Worm (Caenorhabditis elegans) whole organism, early embryonic: ENCODE data around the gene Y54G2A.36.

Experiments used
- B0310.2 ChIP-seq: sonication (generic microtip); optimal IDR thresholded peaks from 2 replicates; lab custom pipeline; 2016; ENCODE audit warnings: mild to moderate bottlenecking, missing genetic modification characterization, missing compliant biosample characterization
- F13C5.2 ChIP-seq: sonication (generic microtip); optimal IDR thresholded peaks from 2 replicates; lab custom pipeline; 2017; ENCODE audit warnings: mild to moderate bottlenecking, missing genetic modification characterization, inconsistent platforms, missing compliant biosample characterization
- aly-1 ChIP-seq: sonication (generic microtip); optimal IDR thresholded peaks from 2 replicates; lab custom pipeline; 2016; ENCODE audit warnings: missing genetic modification characterization, missing compliant biosample characterization
- ama-1 ChIP-seq: fragments of 150-350 bp; optimal IDR thresholded peaks from 2 replicates; lab custom pipeline; 2014
- ceh-13 ChIP-seq: fragments of 200-800 bp; sonication (Bioruptor generic); optimal IDR thresholded peaks from 2 replicates; lab custom pipeline; 2018; ENCODE audit warnings: mild to moderate bottlenecking, missing genetic modification characterization, missing compliant biosample characterization
- ceh-36 ChIP-seq: sonication (generic microtip); optimal IDR thresholded peaks from 2 replicates; lab custom pipeline; 2016; ENCODE audit warnings: missing genetic modification characterization, inconsistent platforms, missing compliant biosample characterization
- ets-7 ChIP-seq: sonication (generic microtip); optimal IDR thresholded peaks from 2 replicates; lab custom pipeline; 2016; ENCODE audit warnings: missing genotype, missing genetic modification characterization, missing compliant biosample characterization
- flt-1 ChIP-seq: fragments of 200-800 bp; sonication (Bioruptor generic); IDR thresholded peaks from 2 replicates; pipeline ENCODE4 v1.3.6; 2022; ENCODE audit warnings: missing genetic modification characterization, missing compliant biosample characterization
- hmbx-1 ChIP-seq: sonication (generic microtip); optimal IDR thresholded peaks from 2 replicates; lab custom pipeline; 2016; ENCODE audit warnings: mild to moderate bottlenecking, missing genetic modification characterization, missing compliant biosample characterization
- hmg-4 ChIP-seq: fragments of 200-800 bp; sonication (Bioruptor generic); optimal IDR thresholded peaks from 2 replicates; lab custom pipeline; 2018; ENCODE audit warnings: mild to moderate bottlenecking, missing genetic modification characterization, missing compliant biosample characterization
- hnd-1 ChIP-seq: sonication (generic microtip); optimal IDR thresholded peaks from 2 replicates; lab custom pipeline; 2016; ENCODE audit warnings: missing genetic modification characterization, missing compliant biosample characterization
- pes-1 ChIP-seq: fragments of 200-800 bp; sonication (Bioruptor generic); IDR thresholded peaks from 2 replicates; pipeline ENCODE4 v1.3.6; 2022; ENCODE audit warnings: missing genetic modification reagents, missing genetic modification characterization, missing compliant biosample characterization
- scrt-1 ChIP-seq: fragments of 200-800 bp; sonication (Bioruptor generic); IDR thresholded peaks from 2 replicates; pipeline ENCODE4 v1.3.6; 2022; ENCODE audit warnings: missing genetic modification characterization, missing compliant biosample characterization
- sea-1 ChIP-seq: fragments of 200-800 bp; sonication (Bioruptor generic); conservative IDR thresholded peaks from 2 replicates; pipeline ENCODE4 v1.3.6; 2022; ENCODE audit warnings: missing genetic modification characterization, missing compliant biosample characterization
- tbx-11 ChIP-seq: fragments of 200-800 bp; sonication (Bioruptor generic); IDR thresholded peaks from 2 replicates; pipeline ENCODE4 v1.3.6; 2022; ENCODE audit warnings: missing genetic modification characterization, missing compliant biosample characterization
- tbx-37 ChIP-seq: fragments of 200-800 bp; sonication (Bioruptor generic); conservative IDR thresholded peaks from 2 replicates; pipeline ENCODE4 v1.3.6; 2022; ENCODE audit warnings: missing genetic modification reagents, missing genetic modification characterization, missing compliant biosample characterization
- tra-4 ChIP-seq: sonication (generic microtip); optimal IDR thresholded peaks from 2 replicates; lab custom pipeline; 2017; ENCODE audit warnings: missing genetic modification characterization, missing compliant biosample characterization

Y54G2A.36 gene

ce11 chrIV:2864743-2865142, 32.8 kb upstream of the Y54G2A.36 start, which contains the start of gene Y54G2A.16:
TSS of gene Y54G2A.16 (minus strand) at chrIV:2864843.
- TF ChIP-seq F13C5.2 (tag; lab: Kevin White, UChicago) (no peak), sea-1 (GFP tag; lab: Robert Waterston, UW) (no peak), B0310.2 (tag; lab: Kevin White, UChicago) (no peak), pes-1 (GFP tag; lab: Robert Waterston, UW) (no peak), ceh-13 (no peak), aly-1 (tag; lab: Kevin White, UChicago) (no peak), scrt-1 (no peak), tra-4 (no peak), hmg-4 (GFP tag; lab: Kevin White, UChicago) (no peak), tbx-37 (GFP tag; lab: Robert Waterston, UW) (no peak), hnd-1 (tag; lab: Kevin White, UChicago) (no peak)

DNA sequence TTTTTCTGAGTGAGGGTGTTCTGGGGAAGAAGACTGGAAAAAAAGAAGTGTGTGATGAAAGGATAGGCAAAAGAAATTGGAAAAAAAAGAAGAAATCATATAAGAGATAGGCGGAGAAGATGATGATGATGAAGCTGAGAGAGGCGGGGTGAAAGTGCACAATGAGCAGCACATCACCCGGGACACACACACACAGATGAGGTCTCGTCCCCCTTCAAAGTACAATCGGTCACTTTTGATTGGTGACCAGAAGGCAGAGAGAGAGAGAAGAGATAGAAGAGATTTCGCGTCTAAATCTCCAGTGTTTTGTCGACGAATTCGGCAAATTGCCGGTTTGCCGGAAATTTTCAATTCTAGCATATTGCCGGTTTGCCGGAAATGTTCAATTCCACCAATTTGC, 12.2 kb upstream of the Y54G2A.36 start:
- TF ChIP-seq ets-7 (tag; lab: Kevin White, UChicago): no peak
- no peak for TF ChIP-seq tbx-37 (GFP tag; lab: Robert Waterston, UW)
- TF ChIP-seq hnd-1 (tag; lab: Kevin White, UChicago): no peak
- no peak for TF ChIP-seq flt-1
- TF ChIP-seq ama-1 (lab: Kevin White, UChicago): no peak
- TF ChIP-seq aly-1 (tag; lab: Kevin White, UChicago): no peak

DNA sequence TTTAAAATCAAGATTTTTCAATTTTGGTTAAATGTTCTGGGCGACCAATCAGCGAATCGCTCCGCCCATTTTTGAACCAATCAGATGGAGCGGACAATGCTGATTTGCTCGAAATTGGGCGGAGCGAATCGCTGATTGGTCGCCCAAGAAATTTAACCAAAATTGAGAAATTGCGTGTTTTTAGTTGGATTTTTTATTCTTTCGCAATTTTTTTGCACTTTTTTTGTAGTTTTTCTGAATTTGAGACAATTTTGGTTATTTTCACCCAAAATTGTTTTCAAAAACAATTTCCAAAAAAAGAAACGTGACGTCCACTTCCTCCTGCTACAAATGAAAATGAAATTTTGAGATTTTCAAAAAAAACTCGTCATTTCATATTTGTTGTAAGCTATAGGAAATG, 10.8 kb upstream of the Y54G2A.36 start, which contains the start of gene dml-1:
Gene dml-1 (plus strand): TSS at position 301 of the 400 bp plus-strand sequence.
- no peak for TF ChIP-seq flt-1
- no peak for TF ChIP-seq sea-1 (GFP tag; lab: Robert Waterston, UW)
- TF ChIP-seq pes-1 (GFP tag; lab: Robert Waterston, UW): no peak
- no peak for TF ChIP-seq hmbx-1 (tag; lab: Kevin White, UChicago)
- no peak for TF ChIP-seq tbx-11 (GFP tag; lab: Robert Waterston, UW)
- TF ChIP-seq hnd-1 (tag; lab: Kevin White, UChicago): no peak
- TF ChIP-seq B0310.2 (tag; lab: Kevin White, UChicago): no peak
- no peak for TF ChIP-seq aly-1 (tag; lab: Kevin White, UChicago)
- TF ChIP-seq ceh-13: no peak
- no peak for TF ChIP-seq hmg-4 (GFP tag; lab: Kevin White, UChicago)
- no peak for TF ChIP-seq ama-1 (lab: Kevin White, UChicago)
- no peak for TF ChIP-seq scrt-1
- TF ChIP-seq tbx-37 (GFP tag; lab: Robert Waterston, UW): no peak

DNA sequence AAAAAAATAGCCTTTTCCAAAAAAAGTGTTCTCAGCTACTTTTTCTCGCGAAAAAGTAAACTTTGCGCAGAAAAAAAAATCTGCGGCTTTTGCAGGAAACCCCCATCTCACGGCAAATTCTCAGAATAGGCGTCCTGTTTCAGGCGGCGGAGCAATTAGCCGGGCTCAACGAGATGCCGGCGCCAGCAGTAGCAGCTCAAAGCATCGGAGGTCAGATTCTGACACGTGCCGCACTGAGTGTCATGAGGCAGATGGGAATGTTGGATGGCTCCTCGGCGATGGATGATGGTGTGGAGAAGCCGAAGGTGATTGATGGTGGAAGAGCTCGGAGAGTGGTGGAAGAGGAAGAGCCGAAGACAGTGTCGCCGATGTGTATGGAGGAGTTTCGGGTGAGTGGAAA, 10.2 kb upstream of the Y54G2A.36 start:
- TF ChIP-seq aly-1 (tag; lab: Kevin White, UChicago) (no peak), ama-1 (lab: Kevin White, UChicago) (no peak), pes-1 (GFP tag; lab: Robert Waterston, UW) (no peak), B0310.2 (tag; lab: Kevin White, UChicago) (no peak), sea-1 (GFP tag; lab: Robert Waterston, UW) (no peak), flt-1 (no peak)

DNA sequence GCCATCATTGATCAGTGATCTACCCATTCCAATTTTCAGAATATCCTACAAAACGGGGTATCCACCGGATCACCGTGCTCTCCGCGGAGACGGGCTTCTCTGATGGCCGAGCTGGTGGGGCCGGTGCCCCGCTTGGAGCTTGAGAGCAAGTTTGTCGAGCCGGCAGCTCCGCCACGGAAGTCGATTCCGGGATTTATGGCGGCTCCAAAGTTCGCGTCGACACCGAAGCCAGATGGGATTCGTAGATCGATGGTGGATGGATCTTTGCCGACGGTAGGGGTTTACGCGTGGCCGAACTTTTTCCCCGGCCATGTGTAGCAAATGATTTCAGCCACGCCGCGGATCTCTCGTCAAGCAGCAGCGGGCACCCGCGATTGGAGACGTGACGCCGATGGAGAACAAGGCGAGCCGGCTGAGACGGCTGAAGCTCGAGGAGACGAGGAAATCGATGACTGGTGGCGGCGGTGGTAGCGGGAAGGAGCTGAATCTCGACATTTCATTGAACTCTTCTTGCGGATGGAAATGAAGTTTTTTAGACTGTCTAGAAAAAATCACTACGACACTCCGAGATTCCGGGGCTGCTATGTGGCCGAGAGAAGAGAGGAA, 8.9 kb upstream of the Y54G2A.36 start:
- no peak for TF ChIP-seq aly-1 (tag; lab: Kevin White, UChicago)
- no peak for TF ChIP-seq hmg-4 (GFP tag; lab: Kevin White, UChicago)
- no peak for TF ChIP-seq ets-7 (tag; lab: Kevin White, UChicago)
- no peak for TF ChIP-seq scrt-1
- TF ChIP-seq tra-4: no peak
- TF ChIP-seq flt-1: no peak
- TF ChIP-seq tbx-11 (GFP tag; lab: Robert Waterston, UW): no peak
- TF ChIP-seq hmbx-1 (tag; lab: Kevin White, UChicago): no peak
- TF ChIP-seq pes-1 (GFP tag; lab: Robert Waterston, UW): no peak
- no peak for TF ChIP-seq B0310.2 (tag; lab: Kevin White, UChicago)
- no peak for TF ChIP-seq ceh-13
- TF ChIP-seq hnd-1 (tag; lab: Kevin White, UChicago): no peak
- no peak for TF ChIP-seq ceh-36 (tag; lab: Kevin White, UChicago)
- TF ChIP-seq sea-1 (GFP tag; lab: Robert Waterston, UW): no peak
- no peak for TF ChIP-seq F13C5.2 (tag; lab: Kevin White, UChicago)
- no peak for TF ChIP-seq ama-1 (lab: Kevin White, UChicago)
- no peak for TF ChIP-seq tbx-37 (GFP tag; lab: Robert Waterston, UW)

ce11 chrIV:2890401-2890952, 7.0 kb upstream of the Y54G2A.36 start, which contains the start of the genes nprt-1 and dib-1:
TSS of gene nprt-1 (minus strand) at chrIV:2890451.
TSS of gene dib-1 (plus strand) at chrIV:2890882.
- peak; percentile 21 for TF ChIP-seq F13C5.2 (tag; lab: Kevin White, UChicago)
- no peak for TF ChIP-seq pes-1 (GFP tag; lab: Robert Waterston, UW)

ce11 chrIV:2891535-2892233, 5.8 kb upstream of the Y54G2A.36 start:
- TF ChIP-seq scrt-1: no peak
- TF ChIP-seq ceh-36 (tag; lab: Kevin White, UChicago): no peak
- TF ChIP-seq pes-1 (GFP tag; lab: Robert Waterston, UW): no peak
- TF ChIP-seq tbx-11 (GFP tag; lab: Robert Waterston, UW): no peak
- TF ChIP-seq hnd-1 (tag; lab: Kevin White, UChicago): no peak
- no peak for TF ChIP-seq ceh-13
- TF ChIP-seq tbx-37 (GFP tag; lab: Robert Waterston, UW): no peak
- TF ChIP-seq ama-1 (lab: Kevin White, UChicago): no peak
- no peak for TF ChIP-seq sea-1 (GFP tag; lab: Robert Waterston, UW)
- no peak for TF ChIP-seq tra-4
- no peak for TF ChIP-seq hmg-4 (GFP tag; lab: Kevin White, UChicago)
- no peak for TF ChIP-seq B0310.2 (tag; lab: Kevin White, UChicago)
